Worm (Caenorhabditis elegans) whole organism, L2 larva: ENCODE measurements around the gene VF13D12L.3.

ENCODE experiments used
- F13H6.1 ChIP-seq: sonication (generic microtip); optimal IDR thresholded peaks from 2 replicates; lab custom pipeline; 2016; ENCODE audit warnings: missing genetic modification characterization, missing compliant biosample characterization
- R02D3.7 ChIP-seq: fragments of 150-350 bp; optimal IDR thresholded peaks from 2 replicates; lab custom pipeline; 2014; ENCODE audit warnings: missing biosample characterization, missing genetic modification characterization
- Y55F3AM.14 ChIP-seq: fragments of 200-800 bp; sonication (Bioruptor generic); optimal IDR thresholded peaks from 2 replicates; lab custom pipeline; 2018; ENCODE audit warnings: mild to moderate bottlenecking, missing genetic modification characterization, missing compliant biosample characterization
- ZK546.5 ChIP-seq: sonication (generic microtip); optimal IDR thresholded peaks from 2 replicates; lab custom pipeline; 2017; ENCODE audit warnings: missing biosample characterization, missing genetic modification characterization
- aly-2 ChIP-seq: fragments of 150-350 bp; optimal IDR thresholded peaks from 2 replicates; lab custom pipeline; 2014; ENCODE audit warnings: missing biosample characterization, missing genetic modification characterization
- ama-1 ChIP-seq: fragments of 150-350 bp; optimal IDR thresholded peaks from 2 replicates; lab custom pipeline; 2018; ENCODE audit warnings: inconsistent platforms
- blmp-1 ChIP-seq: sonication (generic microtip); optimal IDR thresholded peaks from 2 replicates; lab custom pipeline; 2017; ENCODE audit warnings: missing genetic modification characterization, mild to moderate bottlenecking, missing compliant biosample characterization, antibody characterized with exemption, moderate library complexity; ENCODE audit not compliant: insufficient read depth
- ceh-16 ChIP-seq: fragments of 150-350 bp; optimal IDR thresholded peaks from 2 replicates; lab custom pipeline; 2014; ENCODE audit warnings: missing biosample characterization, missing genetic modification characterization
- ceh-82 ChIP-seq: fragments of 150-350 bp; optimal IDR thresholded peaks from 2 replicates; lab custom pipeline; 2014; ENCODE audit warnings: missing biosample characterization, missing genetic modification characterization
- crh-2 ChIP-seq: sonication (generic microtip); optimal IDR thresholded peaks from 2 replicates; lab custom pipeline; 2017; ENCODE audit warnings: missing biosample characterization, missing genetic modification characterization
- dmd-4 ChIP-seq: sonication (generic microtip); optimal IDR thresholded peaks from 2 replicates; lab custom pipeline; 2017; ENCODE audit warnings: missing biosample characterization, missing genetic modification characterization
- egl-27 ChIP-seq: sonication (generic microtip); optimal IDR thresholded peaks from 3 replicates; lab custom pipeline; 2017; ENCODE audit warnings: missing biosample characterization, missing genetic modification reagents, missing genetic modification characterization
- elt-1 ChIP-seq: fragments of 150-350 bp; optimal IDR thresholded peaks from 2 replicates; lab custom pipeline; 2014; ENCODE audit warnings: missing biosample characterization, missing genetic modification characterization
- fos-1 ChIP-seq: fragments of 150-350 bp; optimal IDR thresholded peaks from 2 replicates; lab custom pipeline; 2014; ENCODE audit warnings: missing biosample characterization, missing genetic modification characterization
- gmeb-1 ChIP-seq: fragments of 150-350 bp; optimal IDR thresholded peaks from 2 replicates; lab custom pipeline; 2014; ENCODE audit warnings: missing biosample characterization, missing genetic modification characterization
- lin-11 ChIP-seq: fragments of 150-350 bp; sonication (generic microtip); optimal IDR thresholded peaks from 2 replicates; lab custom pipeline; 2014; ENCODE audit warnings: missing biosample characterization, missing genetic modification characterization, inconsistent platforms, mixed read lengths
- lsy-2 ChIP-seq, 2 experiments: fragments of 150-350 bp in 1 of 2; sonication (generic microtip) in 1 of 2; optimal IDR thresholded peaks; 2 replicates each; lab custom pipeline; 2014 to 2017; ENCODE audit warnings: missing biosample characterization in 2 of 2, missing genetic modification characterization in 2 of 2
- mbf-1 ChIP-seq: sonication (generic microtip); optimal IDR thresholded peaks from 2 replicates; lab custom pipeline; 2017; ENCODE audit warnings: missing biosample characterization, missing genetic modification characterization
- mdl-1 ChIP-seq, 2 experiments: fragments of 150-350 bp in 1 of 2; sonication (generic microtip) in 1 of 2; optimal IDR thresholded peaks; 2 replicates each; lab custom pipeline; 2017; ENCODE audit warnings: missing biosample characterization in 2 of 2, missing genetic modification characterization in 2 of 2
- nhr-11 ChIP-seq: fragments of 150-350 bp; optimal IDR thresholded peaks from 2 replicates; lab custom pipeline; 2014; ENCODE audit warnings: missing biosample characterization, missing genetic modification characterization
- nhr-12 ChIP-seq: fragments of 150-350 bp; optimal IDR thresholded peaks from 2 replicates; lab custom pipeline; 2014; ENCODE audit warnings: missing biosample characterization, missing genetic modification characterization
- nhr-129 ChIP-seq: fragments of 150-350 bp; optimal IDR thresholded peaks from 2 replicates; lab custom pipeline; 2014; ENCODE audit warnings: missing biosample characterization, missing genetic modification characterization
- nhr-21 ChIP-seq: fragments of 150-350 bp; optimal IDR thresholded peaks from 2 replicates; lab custom pipeline; 2014; ENCODE audit warnings: missing biosample characterization, missing genetic modification characterization
- nhr-237 ChIP-seq: fragments of 150-350 bp; optimal IDR thresholded peaks from 2 replicates; lab custom pipeline; 2014; ENCODE audit warnings: missing biosample characterization, missing genetic modification characterization
- nhr-25 ChIP-seq: fragments of 150-350 bp; sonication (generic microtip); optimal IDR thresholded peaks from 3 replicates; lab custom pipeline; 2014; ENCODE audit warnings: missing biosample characterization, missing genetic modification characterization
- nhr-6 ChIP-seq: fragments of 150-350 bp; optimal IDR thresholded peaks from 2 replicates; lab custom pipeline; 2014; ENCODE audit warnings: missing biosample characterization, missing genetic modification characterization
- sem-4 ChIP-seq: fragments of 150-350 bp; optimal IDR thresholded peaks from 2 replicates; lab custom pipeline; 2014; ENCODE audit warnings: missing biosample characterization, missing genetic modification reagents, missing genetic modification characterization
- sma-3 ChIP-seq: sonication (generic microtip); optimal IDR thresholded peaks from 2 replicates; lab custom pipeline; 2016; ENCODE audit warnings: missing genetic modification reagents, missing genetic modification characterization, missing compliant biosample characterization
- sma-9 ChIP-seq, 2 experiments: fragments of 150-350 bp in 1 of 2; sonication (generic microtip) in 1 of 2; optimal IDR thresholded peaks; 2 replicates each; lab custom pipeline; 2014 to 2016; ENCODE audit warnings: missing genetic modification characterization in 2 of 2, mild to moderate bottlenecking in 1 of 2, missing biosample characterization in 1 of 2, missing compliant biosample characterization in 1 of 2, missing genetic modification reagents in 1 of 2, moderate library complexity in 1 of 2
- snpc-4 ChIP-seq: fragments of 150-350 bp; optimal IDR thresholded peaks from 2 replicates; lab custom pipeline; 2014; ENCODE audit warnings: missing biosample characterization, missing genetic modification characterization
- unc-39 ChIP-seq: fragments of 150-350 bp; optimal IDR thresholded peaks from 2 replicates; lab custom pipeline; 2014; ENCODE audit warnings: missing biosample characterization, missing genetic modification characterization
- unc-55 ChIP-seq: fragments of 150-350 bp; sonication (generic microtip); optimal IDR thresholded peaks from 3 replicates; lab custom pipeline; 2014; ENCODE audit warnings: missing biosample characterization, missing genetic modification reagents, missing genetic modification characterization
- unc-62 ChIP-seq: fragments of 150-350 bp; optimal IDR thresholded peaks from 2 replicates; lab custom pipeline; 2014; ENCODE audit warnings: missing biosample characterization, missing genetic modification reagents, missing genetic modification characterization
- zag-1 ChIP-seq: fragments of 150-350 bp; optimal IDR thresholded peaks from 2 replicates; lab custom pipeline; 2014; ENCODE audit warnings: missing biosample characterization, missing genetic modification characterization
- ztf-1 ChIP-seq: fragments of 200-800 bp; sonication (Bioruptor generic); conservative IDR thresholded peaks from 2 replicates; pipeline ENCODE4 v1.3.6; 2022; ENCODE audit warnings: missing genetic modification characterization, missing compliant biosample characterization
- ztf-11 ChIP-seq: sonication (generic microtip); optimal IDR thresholded peaks from 2 replicates; lab custom pipeline; 2017; ENCODE audit warnings: missing biosample characterization, missing genetic modification characterization

Gene VF13D12L.3

DNA sequence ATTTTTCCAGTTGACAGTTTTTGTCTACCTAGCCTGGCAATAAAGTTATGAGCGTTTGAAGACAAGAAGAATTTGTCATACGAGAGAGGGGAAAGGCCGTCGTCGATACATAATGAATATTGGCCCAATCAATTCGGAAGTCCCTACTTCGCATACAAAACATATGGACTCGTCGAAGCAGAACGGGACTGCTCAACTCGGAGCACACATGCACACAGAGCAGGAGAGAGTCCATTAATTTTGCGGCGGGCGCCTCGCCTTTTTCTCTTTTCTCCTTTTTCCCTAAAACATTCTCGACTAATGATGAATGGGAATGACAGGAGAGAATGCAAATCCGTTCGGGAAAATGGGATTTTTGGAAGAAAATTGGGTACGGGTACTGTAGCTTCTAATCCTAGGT is 26.7 kb downstream of the VF13D12L.3 start, which contains the start of gene F13D12.8:
Gene F13D12.8, minus strand, starts transcription at position 82 of the 400 bp plus-strand sequence.
- TF ChIP-seq ztf-1 (GFP tag; lab: Robert Waterston, UW) (no peak), ceh-16 (tag; lab: Kevin White, UChicago) (no peak), unc-55 (GFP tag; lab: Kevin White, UChicago) (peak; percentile 1), mbf-1 (tag; lab: Kevin White, UChicago) (no peak), lsy-2 (tag; optimal IDR thresholded peaks at IDR 0.05; lab: Kevin White, UChicago) (peak in 1 of 2 experiments; percentile 1), egl-27 (no peak), elt-1 (no peak), unc-62 (no peak), gmeb-1 (tag; lab: Kevin White, UChicago) (no peak), crh-2 (no peak), nhr-6 (tag; lab: Kevin White, UChicago) (no peak), Y55F3AM.14 (no peak), snpc-4 (tag; lab: Kevin White, UChicago) (peak; percentile 37)

DNA sequence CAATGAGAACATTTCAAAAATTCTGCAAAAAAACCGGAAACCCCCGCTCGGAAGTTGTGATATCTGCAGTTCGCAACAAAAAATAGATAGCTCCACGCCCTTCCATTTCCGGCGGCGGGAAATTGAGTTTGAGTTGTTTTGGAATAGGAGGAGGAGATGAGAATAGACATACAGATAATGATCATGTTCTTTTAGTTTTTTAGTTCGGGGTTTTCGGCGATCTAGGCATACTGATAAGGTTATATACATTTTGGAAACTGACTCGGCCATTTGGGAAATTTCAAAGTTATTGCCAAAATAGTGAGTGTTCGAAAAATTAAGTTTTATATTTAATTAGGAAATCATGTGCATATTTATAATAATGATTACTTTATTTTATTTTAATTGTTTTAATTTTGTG is 28.0 kb downstream of the VF13D12L.3 start:
- no peak for TF ChIP-seq nhr-129 (tag; lab: Kevin White, UChicago)
- peak; percentile 11 for TF ChIP-seq elt-1
- TF ChIP-seq unc-62 = no peak
- no peak for TF ChIP-seq ztf-11 (tag; lab: Kevin White, UChicago)

DNA sequence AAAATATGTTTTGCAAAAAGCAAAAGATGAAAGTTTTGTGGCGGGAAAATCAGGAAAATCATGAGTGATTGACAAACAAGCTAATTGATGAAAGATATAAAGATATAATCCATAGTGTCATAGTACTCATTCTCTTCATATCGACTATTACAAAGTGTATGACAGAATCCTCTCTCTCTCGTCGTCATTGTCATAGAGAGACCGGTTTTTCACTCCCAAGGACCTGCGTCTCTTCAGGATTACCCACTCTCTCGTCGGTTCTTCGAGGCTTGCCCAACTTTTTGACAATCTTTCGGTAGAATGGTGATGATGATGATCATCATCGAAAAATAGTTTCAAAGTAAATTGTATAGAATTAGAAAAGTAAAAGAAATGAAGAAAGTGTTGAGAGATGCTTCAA is 31.5 kb downstream of the VF13D12L.3 start:
- TF ChIP-seq fos-1 (tag; lab: Kevin White, UChicago) = peak; percentile 57
- peak; percentile 38 for TF ChIP-seq F13H6.1
- no peak for TF ChIP-seq ZK546.5
- TF ChIP-seq blmp-1 (tag; lab: Kevin White, UChicago) = peak; percentile 74
- no peak for TF ChIP-seq sem-4 (tag; lab: Kevin White, UChicago)
- TF ChIP-seq sma-3 (GFP tag; lab: Kevin White, UChicago) = peak; percentile 68
- TF ChIP-seq ceh-82 (tag; lab: Kevin White, UChicago) = no peak
- peak; percentile 71 for TF ChIP-seq nhr-21
- TF ChIP-seq mdl-1 (tag; optimal IDR thresholded peaks at IDR 0.05; lab: Kevin White, UChicago) = no peak
- peak; percentile 83 for TF ChIP-seq nhr-25 (tag; lab: Kevin White, UChicago)
- TF ChIP-seq nhr-6 (tag; lab: Kevin White, UChicago) = peak; percentile 12
- no peak for TF ChIP-seq unc-39 (tag; lab: Kevin White, UChicago)
- TF ChIP-seq crh-2 = no peak
- TF ChIP-seq aly-2 (tag; lab: Kevin White, UChicago) = no peak
- no peak for TF ChIP-seq dmd-4 (tag; lab: Kevin White, UChicago)
- no peak for TF ChIP-seq nhr-11 (tag; lab: Kevin White, UChicago)
- TF ChIP-seq elt-1 = no peak
- TF ChIP-seq nhr-129 (tag; lab: Kevin White, UChicago) = peak; percentile 52
- no peak for TF ChIP-seq zag-1 (tag; lab: Kevin White, UChicago)
- TF ChIP-seq ama-1 (lab: Kevin White, UChicago) = no peak
- no peak for TF ChIP-seq egl-27
- peak in 1 of 2 experiments; percentile 46 for TF ChIP-seq lsy-2 (tag; optimal IDR thresholded peaks at IDR 0.05; lab: Kevin White, UChicago)
- TF ChIP-seq lin-11 (tag; lab: Kevin White, UChicago) = no peak
- TF ChIP-seq nhr-12 (tag; lab: Kevin White, UChicago) = no peak
- TF ChIP-seq unc-55 (GFP tag; lab: Kevin White, UChicago) = no peak
- peak; percentile 54 for TF ChIP-seq sma-9 (GFP tag; optimal IDR thresholded peaks at IDR 0.05; lab: Kevin White, UChicago)
- TF ChIP-seq sma-9 (tag; optimal IDR thresholded peaks at IDR 0.05; lab: Kevin White, UChicago) = no peak
- TF ChIP-seq gmeb-1 (tag; lab: Kevin White, UChicago) = peak; percentile 27

ce11 chrII:11739199-11739598 is 33.4 kb downstream of the VF13D12L.3 start, which contains the start of gene ctsa-1.2:
TSS of gene ctsa-1.2 (plus strand) at chrII:11739358.
- TF ChIP-seq sma-9 (GFP tag; optimal IDR thresholded peaks at IDR 0.05; lab: Kevin White, UChicago) = peak; percentile 52
- TF ChIP-seq sma-9 (tag; optimal IDR thresholded peaks at IDR 0.05; lab: Kevin White, UChicago) = no peak
- no peak for TF ChIP-seq zag-1 (tag; lab: Kevin White, UChicago)
- TF ChIP-seq fos-1 (tag; lab: Kevin White, UChicago) = peak; percentile 38
- TF ChIP-seq, all 48 proteins: peak for 2

DNA sequence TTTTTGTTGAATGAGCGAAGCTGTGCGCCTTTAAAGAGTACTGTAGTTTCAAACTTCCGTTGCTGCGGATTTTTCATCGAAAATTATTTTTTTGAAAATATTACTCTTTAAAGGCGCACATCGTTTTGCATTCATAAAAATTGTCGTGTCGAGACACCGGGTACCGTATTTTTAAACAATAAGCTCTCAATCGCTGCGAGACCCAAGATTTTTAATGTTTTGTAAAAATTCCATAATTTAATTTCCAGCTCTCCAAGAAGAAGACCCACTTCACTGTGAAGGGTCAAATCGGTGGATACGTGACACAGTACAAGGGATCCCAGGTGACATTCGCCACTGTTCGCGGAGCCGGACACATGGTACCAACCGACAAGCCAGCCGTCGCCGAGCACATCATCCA is 36.5 kb downstream of the VF13D12L.3 start:
- TF ChIP-seq ztf-11 (tag; lab: Kevin White, UChicago) (no peak), zag-1 (tag; lab: Kevin White, UChicago) (no peak), nhr-12 (tag; lab: Kevin White, UChicago) (no peak), lin-11 (tag; lab: Kevin White, UChicago) (no peak), elt-1 (no peak), R02D3.7 (tag; lab: Kevin White, UChicago) (no peak), sma-9 (GFP tag; optimal IDR thresholded peaks at IDR 0.05; lab: Kevin White, UChicago) (no peak), sma-9 (tag; optimal IDR thresholded peaks at IDR 0.05; lab: Kevin White, UChicago) (no peak), nhr-237 (no peak)
- TF ChIP-seq, all 48 proteins: peak for 0
